Worm (Caenorhabditis elegans) whole organism, L4 larva: Measurements from ENCODE around the gene fem-1.

Experiments used
- ama-1 ChIP-seq: fragments of 150-350 bp; optimal IDR thresholded peaks from 2 replicates; lab custom pipeline; 2014; ENCODE audit warnings: inconsistent platforms, mixed read lengths
- lin-13 ChIP-seq: fragments of 150-350 bp; optimal IDR thresholded peaks from 2 replicates; lab custom pipeline; 2014; ENCODE audit warnings: missing biosample characterization, missing genetic modification reagents, missing genetic modification characterization
- lsy-2 ChIP-seq, 2 experiments: fragments of 150-350 bp in 1 of 2; sonication (generic microtip) in 1 of 2; optimal IDR thresholded peaks; 2 replicates each; lab custom pipeline; 2014 to 2017; ENCODE audit warnings: missing biosample characterization in 2 of 2, missing genetic modification characterization in 2 of 2
- mxl-3 ChIP-seq: fragments of 200-800 bp; sonication (Bioruptor generic); optimal IDR thresholded peaks from 2 replicates; lab custom pipeline; 2018; ENCODE audit warnings: mild to moderate bottlenecking, missing genetic modification characterization, missing compliant biosample characterization
- unc-130 ChIP-seq: sonication (generic microtip); optimal IDR thresholded peaks from 2 replicates; lab custom pipeline; 2016; ENCODE audit warnings: missing genetic modification reagents, missing genetic modification characterization, missing compliant biosample characterization
- unc-39 ChIP-seq: sonication (generic microtip); optimal IDR thresholded peaks from 2 replicates; lab custom pipeline; 2017; ENCODE audit warnings: missing biosample characterization, missing genetic modification characterization

- TF ChIP-seq unc-130 (GFP tag; lab: Kevin White, UChicago) (no peak), lsy-2 (tag; optimal IDR thresholded peaks at IDR 0.05; lab: Kevin White, UChicago) (no peak), mxl-3 (GFP tag; lab: Kevin White, UChicago) (no peak), unc-39 (tag; lab: Kevin White, UChicago) (no peak), ama-1 (lab: Kevin White, UChicago) (no peak), lin-13 (GFP tag; lab: Kevin White, UChicago) (no peak)
Measured at ce11 chrIV:5572693-5573092, 34.9 kb upstream of the fem-1 start.
